Worm (Caenorhabditis elegans): Measurements from ENCODE around the gene F19C7.2.

The F19C7.2 gene

DNA sequence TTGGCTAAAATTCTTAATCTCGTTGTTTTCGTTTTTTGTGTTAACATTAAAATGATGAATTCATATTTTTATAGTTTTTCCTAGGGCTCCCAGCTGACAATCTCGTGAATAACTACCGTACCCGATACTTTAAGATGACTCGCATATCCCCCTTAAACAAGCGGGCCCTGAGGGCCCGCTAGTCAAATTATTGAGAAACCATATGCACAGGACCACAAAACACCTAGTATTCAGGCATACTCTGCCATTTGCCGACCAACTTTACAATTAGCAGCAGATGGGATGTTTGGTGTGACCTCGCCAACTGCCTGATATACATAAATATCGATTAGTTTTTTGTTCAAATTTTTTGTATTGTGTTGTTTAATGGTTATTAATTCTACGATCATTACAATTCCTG lies 2.9 kb upstream of the F19C7.2 start, which contains the start of gene F19C7.3:
Gene F19C7.3 (plus strand): TSS at position 301 of the 400 bp plus-strand sequence.
- TF ChIP-seq unc-62 (GFP tag; optimal IDR thresholded peaks at IDR 0.05): no peak

DNA sequence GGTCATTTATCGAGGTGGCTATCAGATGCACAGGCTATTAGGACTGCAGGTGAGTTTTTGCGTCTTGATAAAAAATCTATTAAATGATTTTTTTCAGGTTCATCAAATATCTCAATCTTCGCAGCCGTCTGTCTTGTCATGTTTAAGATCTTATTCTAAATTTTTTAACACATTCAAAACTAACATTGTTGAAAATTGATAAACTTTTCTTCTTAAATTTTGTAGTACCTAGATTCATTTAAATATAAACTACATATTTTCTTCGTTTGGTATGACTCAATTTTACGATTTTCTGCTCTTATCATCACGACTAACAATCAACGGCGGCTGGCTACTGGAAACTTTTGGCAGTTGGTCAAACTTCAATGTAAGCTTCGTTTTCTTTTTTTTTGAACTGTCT lies 2.8 kb downstream of the F19C7.2 start, which contains the start of gene F19C7.4:
Gene F19C7.4 (plus strand): TSS at position 301 of the 400 bp plus-strand sequence.
- TF ChIP-seq unc-62 (GFP tag; optimal IDR thresholded peaks at IDR 0.05): no peak

DNA sequence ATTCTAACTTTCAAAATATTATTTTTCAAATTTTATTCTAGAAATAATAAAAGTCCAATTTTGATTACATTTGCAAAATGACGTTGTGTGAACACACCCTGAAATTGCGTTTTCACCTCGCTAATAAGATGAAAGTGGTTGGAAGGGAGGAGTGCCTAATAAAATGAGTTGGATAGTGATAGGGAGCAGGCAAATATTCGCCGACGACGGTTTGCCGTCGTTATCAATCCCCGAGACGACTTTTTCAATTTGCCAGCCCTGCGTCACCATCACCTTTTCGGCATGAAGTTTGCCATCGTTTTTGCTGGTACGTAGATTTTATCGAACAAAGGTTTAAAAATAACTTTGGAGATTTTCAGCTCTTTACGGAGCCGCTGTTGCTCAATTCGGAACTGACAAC lies 5.9 kb downstream of the F19C7.2 start, which contains the start of gene nspg-10:
Gene nspg-10 (plus strand): TSS at position 179 of the 400 bp plus-strand sequence.
- TF ChIP-seq unc-62 (GFP tag; optimal IDR thresholded peaks at IDR 0.05): no peak

DNA sequence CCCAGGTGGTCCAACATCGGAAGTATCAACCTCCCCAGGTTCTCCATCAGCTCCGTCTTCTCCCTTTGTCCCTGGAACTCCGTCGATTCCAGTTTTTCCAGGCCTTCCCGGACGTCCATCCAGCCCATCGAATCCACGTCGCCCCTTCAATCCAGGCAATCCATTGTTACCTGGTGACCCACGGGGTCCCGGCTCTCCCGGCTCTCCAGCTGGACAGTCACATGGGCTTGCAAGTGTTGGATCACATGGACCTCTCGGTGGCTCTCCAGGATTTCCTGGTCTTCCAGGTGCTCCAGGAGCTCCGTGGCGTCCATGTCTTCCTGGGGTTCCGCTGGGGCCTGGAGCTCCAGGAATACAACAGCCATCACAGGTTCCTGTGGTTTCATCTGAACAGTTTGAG lies 8.9 kb downstream of the F19C7.2 start:
- TF ChIP-seq unc-62 (GFP tag; optimal IDR thresholded peaks at IDR 0.05): no peak

DNA sequence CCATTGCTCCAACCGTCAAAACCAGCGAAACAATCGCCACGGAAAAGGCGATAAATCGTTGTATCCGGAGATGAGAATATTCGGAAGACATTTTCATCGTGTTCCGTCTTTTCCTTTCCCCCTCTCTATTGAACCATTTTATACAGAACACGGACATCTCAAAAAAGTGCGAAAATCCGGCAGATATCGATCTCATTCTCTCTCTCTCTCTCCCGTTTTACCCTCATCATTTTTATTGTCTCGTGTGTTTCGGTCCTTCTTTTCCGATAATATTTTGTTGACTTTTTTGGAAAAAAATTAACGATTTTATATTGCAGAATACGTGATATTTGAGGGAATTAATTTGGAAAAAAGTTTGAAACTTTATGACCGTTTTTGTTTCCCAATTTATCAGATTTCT lies 9.8 kb downstream of the F19C7.2 start, which contains the start of gene col-110:
Gene col-110 (minus strand): TSS at position 101 of the 400 bp plus-strand sequence.
- no peak for TF ChIP-seq unc-62 (GFP tag; optimal IDR thresholded peaks at IDR 0.05)

DNA sequence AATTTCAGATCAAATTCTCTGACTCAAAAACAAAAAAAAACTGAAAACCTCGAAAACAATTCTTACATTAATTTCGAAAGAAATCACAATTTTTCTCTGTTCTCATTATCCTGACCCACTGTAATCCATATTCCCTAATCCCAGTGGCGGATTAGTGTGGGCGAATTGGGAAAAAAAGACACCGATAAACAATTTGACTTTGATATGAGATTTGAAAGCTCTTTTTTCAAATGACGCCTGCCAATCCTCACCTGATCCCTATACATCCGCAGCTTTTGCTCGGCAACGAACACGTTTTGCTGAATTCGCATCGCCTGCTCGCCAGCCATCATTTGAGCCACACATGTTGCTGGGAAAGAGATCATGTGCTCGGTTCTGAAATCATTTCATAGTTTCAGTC lies 12.0 kb downstream of the F19C7.2 start:
- no peak for TF ChIP-seq unc-62 (GFP tag; optimal IDR thresholded peaks at IDR 0.05)

DNA sequence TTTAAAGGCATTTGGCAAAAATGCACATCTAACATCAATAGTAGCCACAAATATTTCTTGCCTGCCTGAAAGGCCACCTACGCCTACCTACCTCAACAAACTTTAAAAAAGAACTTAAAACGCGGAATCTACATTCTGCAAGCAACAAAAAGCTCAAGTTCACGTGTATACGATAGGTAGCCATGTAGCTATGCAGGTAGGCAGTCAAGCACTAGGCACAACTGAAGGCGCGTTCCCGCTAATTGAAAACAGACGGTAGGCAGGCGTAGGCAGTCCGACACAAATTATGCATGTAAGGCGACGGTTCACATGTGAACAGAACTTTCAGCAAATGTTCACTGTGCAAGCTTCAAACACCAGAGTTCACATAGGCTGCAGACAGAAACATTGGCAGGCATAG lies 12.8 kb downstream of the F19C7.2 start:
- no peak for TF ChIP-seq unc-62 (GFP tag; optimal IDR thresholded peaks at IDR 0.05)

DNA sequence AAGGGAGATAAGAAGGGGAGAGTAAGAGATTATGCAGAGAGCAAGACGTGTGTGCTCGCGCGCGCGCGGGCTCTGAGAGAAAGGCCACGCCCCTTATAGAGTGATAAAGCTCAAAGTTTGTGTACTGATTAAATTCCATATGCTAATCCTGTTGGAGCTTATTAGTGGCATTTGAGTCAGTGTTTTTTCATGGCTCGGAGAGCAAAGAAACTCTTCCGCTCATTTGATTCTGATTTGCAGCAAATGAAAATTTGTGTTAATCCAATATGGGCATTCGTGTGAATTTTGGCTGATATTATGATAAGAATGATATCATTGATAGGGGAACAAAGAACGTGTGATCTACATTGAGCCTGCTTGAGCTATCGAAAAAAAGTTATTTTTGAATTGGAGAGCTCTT lies 13.8 kb downstream of the F19C7.2 start:
- no peak for TF ChIP-seq unc-62 (GFP tag; optimal IDR thresholded peaks at IDR 0.05)

DNA sequence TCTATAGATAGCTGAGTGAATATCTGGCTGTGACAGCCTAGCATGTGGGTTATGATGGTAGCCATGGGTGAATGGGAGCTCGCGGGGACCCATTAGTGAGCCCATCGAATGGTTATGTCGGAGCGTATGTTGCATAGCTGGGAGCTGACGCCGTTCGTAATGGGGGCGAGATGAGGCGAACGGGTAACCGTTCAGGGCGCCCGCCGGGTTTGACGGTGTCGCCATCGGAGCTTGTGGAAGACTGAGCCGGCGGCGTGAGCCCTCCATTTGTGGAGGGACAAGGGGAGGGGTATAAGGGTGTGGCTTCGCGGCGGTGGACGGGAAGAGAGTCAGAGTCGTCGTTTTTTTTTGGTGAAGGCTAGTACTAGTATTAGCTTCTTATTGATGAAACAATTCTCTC lies 24.1 kb downstream of the F19C7.2 start:
- TF ChIP-seq unc-62 (GFP tag; optimal IDR thresholded peaks at IDR 0.05): no peak

DNA sequence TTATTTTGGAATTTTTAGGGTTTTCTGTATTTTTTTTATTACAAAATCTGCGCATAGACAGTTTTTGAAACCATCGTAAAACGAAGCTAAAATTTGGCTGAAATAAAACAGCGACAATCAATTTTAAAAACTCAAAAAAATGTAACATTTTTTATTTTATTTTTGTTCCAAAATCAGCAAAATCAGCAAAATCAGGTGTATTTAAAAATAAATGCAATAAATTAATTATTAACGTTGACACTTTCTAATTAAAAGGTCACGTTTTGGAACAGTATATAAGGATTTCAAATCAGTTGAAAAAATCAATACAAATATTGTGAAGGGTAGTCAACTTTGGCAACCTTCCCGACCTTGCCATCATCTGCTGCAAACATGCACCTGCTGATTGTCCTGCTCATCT lies 33.6 kb downstream of the F19C7.2 start, which contains the start of gene R105.1:
Gene R105.1 (plus strand): TSS at position 301 of the 400 bp plus-strand sequence.
- TF ChIP-seq unc-62 (GFP tag; optimal IDR thresholded peaks at IDR 0.05): no peak

DNA sequence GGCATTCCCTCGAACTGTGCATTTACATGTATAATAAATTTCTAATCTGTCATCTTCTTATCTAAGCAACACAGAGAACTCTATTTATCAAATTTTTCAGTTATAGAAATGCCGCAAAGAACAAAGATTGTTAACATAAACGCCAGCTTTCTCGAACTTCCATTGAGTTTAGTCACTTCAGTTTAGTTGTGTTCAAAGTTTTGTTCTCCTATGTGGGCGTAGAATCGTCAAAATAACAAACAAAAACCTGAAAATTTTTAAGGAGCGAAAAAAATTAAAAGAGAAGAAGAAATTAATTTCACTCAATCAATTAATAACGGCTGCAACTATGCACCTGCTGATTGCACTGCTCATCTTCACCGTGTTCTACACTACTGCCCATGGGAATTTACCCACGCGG lies 36.2 kb downstream of the F19C7.2 start, which contains the start of gene R105.5:
Gene R105.5 (plus strand): TSS at position 301 of the 400 bp plus-strand sequence.
- no peak for TF ChIP-seq unc-62 (GFP tag; optimal IDR thresholded peaks at IDR 0.05)

DNA sequence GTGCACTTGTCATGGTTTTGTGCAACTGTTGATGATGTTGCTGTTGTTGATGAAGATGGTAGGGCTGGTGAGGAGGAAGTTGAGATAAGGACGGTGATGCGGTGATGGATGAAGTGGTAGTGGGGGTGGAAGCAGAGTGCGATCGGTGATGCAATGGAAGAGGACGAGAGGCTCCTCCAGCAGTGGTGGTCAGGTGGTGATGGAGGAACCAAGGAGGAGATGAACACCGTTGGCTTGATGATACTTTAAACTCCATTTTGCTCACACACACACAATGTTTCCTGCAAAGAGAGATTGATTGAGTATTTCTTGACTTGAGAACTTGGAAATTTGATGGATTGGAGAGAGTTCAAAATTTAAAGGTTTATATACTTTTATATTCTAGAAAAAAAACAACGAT lies 38.1 kb downstream of the F19C7.2 start, which contains the start of gene F19C7.8:
Gene F19C7.8 (minus strand): TSS at position 256 of the 400 bp plus-strand sequence.
- TF ChIP-seq unc-62 (GFP tag; optimal IDR thresholded peaks at IDR 0.05): no peak

DNA sequence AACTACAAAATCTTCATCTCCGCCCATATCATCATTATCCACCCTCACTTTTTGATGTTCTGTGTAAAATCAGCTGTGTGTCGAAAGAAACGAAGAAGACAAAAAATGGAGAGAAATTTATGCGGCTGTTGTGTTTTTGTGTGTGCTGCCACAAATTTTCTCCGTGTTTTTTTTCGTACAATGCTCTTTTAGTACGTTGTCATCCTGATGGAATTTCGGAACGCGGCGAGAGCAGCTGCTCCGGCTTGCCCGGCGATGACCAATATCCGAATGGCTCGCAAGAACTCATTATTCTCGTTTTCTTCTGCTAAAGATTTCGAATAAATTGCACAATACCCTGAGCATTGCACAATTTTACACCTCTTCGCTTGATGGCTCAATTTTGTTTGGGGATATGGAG lies 39.6 kb downstream of the F19C7.2 start:
- no peak for TF ChIP-seq unc-62 (GFP tag; optimal IDR thresholded peaks at IDR 0.05)

DNA sequence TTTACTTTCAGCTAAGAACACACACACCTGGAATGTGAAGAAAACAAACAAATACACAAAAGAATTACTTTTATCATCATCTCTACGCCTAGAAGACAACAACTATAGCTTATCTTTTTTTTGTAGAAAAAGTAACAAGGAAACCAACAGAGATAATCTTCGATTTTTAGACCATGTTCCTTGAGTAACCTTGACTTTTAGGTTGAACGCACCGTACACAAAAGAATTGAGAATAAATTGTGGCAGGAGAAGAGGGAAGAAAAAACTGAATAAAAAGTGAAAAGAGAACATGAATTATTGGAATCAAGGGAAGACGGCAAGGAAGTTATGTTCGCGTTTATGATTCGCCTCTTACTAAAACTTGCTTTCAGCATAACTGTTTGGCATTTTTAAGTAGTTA lies 41.2 kb downstream of the F19C7.2 start:
- no peak for TF ChIP-seq unc-62 (GFP tag; optimal IDR thresholded peaks at IDR 0.05)

DNA sequence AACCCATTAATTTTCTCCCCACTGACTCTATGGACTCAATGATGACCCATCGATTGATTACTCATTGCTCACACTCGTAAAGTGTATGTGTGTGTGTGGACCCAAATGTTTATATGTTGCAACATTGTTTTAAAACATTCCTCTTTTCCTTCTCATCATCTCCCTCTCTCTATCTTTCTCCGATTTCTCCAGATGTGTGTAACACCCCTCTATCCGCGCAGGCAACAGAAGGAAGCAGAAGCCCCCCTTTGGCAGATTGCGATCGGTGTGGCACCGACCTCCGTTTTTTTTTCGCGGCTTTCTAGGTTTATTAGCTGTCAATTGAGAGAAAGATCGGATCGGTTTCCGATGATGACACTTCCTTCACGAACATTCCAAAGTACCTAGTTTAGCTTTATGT lies 43.8 kb downstream of the F19C7.2 start:
- TF ChIP-seq unc-62 (GFP tag; optimal IDR thresholded peaks at IDR 0.05): no peak

DNA sequence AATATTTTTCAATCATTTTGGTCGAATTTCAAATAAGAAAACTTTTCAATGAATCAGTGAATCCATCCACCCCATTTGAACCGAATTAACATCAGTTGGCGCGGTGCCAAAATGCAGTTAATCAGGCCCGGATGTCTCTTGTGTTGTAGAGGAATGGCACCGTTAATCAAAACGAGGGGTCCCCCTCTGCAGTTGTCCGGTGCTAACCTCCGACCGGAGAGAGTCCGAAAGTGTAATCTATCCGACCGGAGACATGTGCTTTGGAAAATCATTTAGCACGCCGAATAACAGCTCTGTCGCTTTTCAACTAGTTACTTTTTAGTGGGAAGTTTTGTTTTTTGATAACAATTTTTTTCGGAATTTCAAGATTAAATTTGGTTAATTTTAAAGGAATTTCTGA lies 45.5 kb downstream of the F19C7.2 start:
- no peak for TF ChIP-seq unc-62 (GFP tag; optimal IDR thresholded peaks at IDR 0.05)

DNA sequence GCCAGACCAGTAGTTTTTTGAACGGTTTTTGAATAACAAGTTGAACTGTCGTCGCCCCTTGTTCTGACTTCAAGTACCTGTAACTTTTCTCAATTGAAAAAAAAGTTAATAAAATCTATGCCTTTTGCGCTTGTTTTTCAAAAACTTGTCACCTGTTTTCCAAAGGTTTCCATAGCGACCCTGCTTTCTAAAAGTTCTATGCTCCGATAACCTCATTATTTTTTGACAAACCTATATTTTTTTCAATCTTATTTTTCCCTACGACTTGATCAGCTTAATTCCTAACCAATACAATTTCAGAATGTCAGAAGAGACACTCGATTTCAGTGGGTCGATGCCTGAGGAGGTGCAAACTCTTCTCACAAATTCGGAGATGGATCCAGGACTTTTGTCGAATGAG lies 47.6 kb downstream of the F19C7.2 start, which contains the start of gene F29B9.8:
Gene F29B9.8 (plus strand): TSS at position 301 of the 400 bp plus-strand sequence.
- TF ChIP-seq unc-62 (GFP tag; optimal IDR thresholded peaks at IDR 0.05): no peak

DNA sequence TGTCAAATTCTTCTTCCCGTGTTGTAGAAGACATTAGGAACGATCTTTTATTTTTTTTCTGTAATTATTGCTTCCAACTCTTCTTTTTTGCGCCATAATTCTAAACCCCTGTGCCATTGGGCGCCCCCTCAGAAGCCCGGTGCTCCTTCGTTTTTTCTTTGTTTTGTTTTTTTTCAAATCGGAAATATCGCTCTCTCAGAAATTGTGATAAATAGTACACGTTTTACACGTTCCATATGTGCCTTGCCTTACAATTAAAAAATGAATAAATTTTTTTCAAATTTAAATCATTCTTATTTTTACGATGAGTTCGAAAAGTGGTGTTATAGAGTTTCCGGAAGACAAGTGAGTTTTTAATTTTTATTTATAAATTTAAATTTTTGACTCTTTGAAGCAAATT lies 49.7 kb downstream of the F19C7.2 start, which contains the start of gene F29B9.7:
Gene F29B9.7 (plus strand): TSS at position 301 of the 400 bp plus-strand sequence.
- TF ChIP-seq unc-62 (GFP tag; optimal IDR thresholded peaks at IDR 0.05): no peak
